Fruit fly (Drosophila melanogaster) whole organism: ENCODE measurements around the gene dlp.

Experiments
- CG8478 ChIP-seq: fragments of >200 bp; optimal IDR thresholded peaks from 2 replicates; lab custom pipeline; 2018; ENCODE audit warnings: inconsistent platforms
- Dll ChIP-seq: fragments of >200 bp; optimal IDR thresholded peaks from 2 replicates; lab custom pipeline; 2017
- EcR ChIP-seq, 2 experiments: fragments of >200 bp; optimal IDR thresholded peaks; 2 replicates each; lab custom pipeline; 2017; ENCODE audit warnings: missing biosample characterization in 2 of 2, missing genetic modification characterization in 2 of 2, missing genetic modification reagents in 2 of 2
- pan ChIP-seq: fragments of >200 bp; optimal IDR thresholded peaks from 2 replicates; lab custom pipeline; 2017
- psq ChIP-seq: fragments of >200 bp; optimal IDR thresholded peaks from 2 replicates; lab custom pipeline; 2017
- usp ChIP-seq: fragments of >200 bp; optimal IDR thresholded peaks from 2 replicates; lab custom pipeline; 2017; ENCODE audit warnings: missing biosample characterization, missing genetic modification characterization, mixed read lengths

- TF ChIP-seq psq (no peak), pan (lab: Kevin White, UChicago) (no peak), CG8478 (no peak), EcR (GFP tag; optimal IDR thresholded peaks at IDR 0.05; lab: Kevin White, UChicago) (no peak), Dll (lab: Kevin White, UChicago) (no peak), usp (GFP tag; lab: Kevin White, UChicago) (no peak)
Measured at dm6 chr3L:14615187-14615586, 17.2 kb upstream of the dlp start.
